Worm (Caenorhabditis elegans) whole organism, young adult: ENCODE data around the gene anmt-2.

ENCODE experiments used
- akir-1 ChIP-seq: fragments of 200-800 bp; sonication (Bioruptor generic); optimal IDR thresholded peaks from 2 replicates; lab custom pipeline; 2018; ENCODE audit warnings: mild to moderate bottlenecking, missing genetic modification characterization, moderate library complexity, missing compliant biosample characterization
- lin-26 ChIP-seq: fragments of 200-800 bp; sonication (Bioruptor generic); IDR thresholded peaks from 2 replicates; pipeline ENCODE4 v1.3.6; 2022; ENCODE audit warnings: missing genetic modification reagents, missing genetic modification characterization, missing compliant biosample characterization
- snpc-4 ChIP-seq, 5 experiments: fragments of 150-350 bp in 1 of 5; sonication (generic microtip) in 4 of 5; optimal IDR thresholded peaks; 2 replicates each; lab custom pipeline; 2014 to 2018; ENCODE audit warnings: missing genetic modification characterization in 5 of 5, missing biosample characterization in 3 of 5, antibody characterized with exemption in 2 of 5, mild to moderate bottlenecking in 2 of 5, missing compliant biosample characterization in 2 of 5, missing genotype in 2 of 5, moderate library complexity in 2 of 5, missing genetic modification reagents in 1 of 5
- unc-62 ChIP-seq: fragments of 150-350 bp; optimal IDR thresholded peaks from 2 replicates; lab custom pipeline; 2014; ENCODE audit warnings: missing biosample characterization, missing genetic modification reagents, missing genetic modification characterization
- ztf-25 ChIP-seq: fragments of 200-800 bp; sonication (Bioruptor generic); IDR thresholded peaks from 2 replicates; pipeline ENCODE4 v1.3.6; 2022; ENCODE audit warnings: missing genetic modification reagents, missing genetic modification characterization, missing compliant biosample characterization

DNA sequence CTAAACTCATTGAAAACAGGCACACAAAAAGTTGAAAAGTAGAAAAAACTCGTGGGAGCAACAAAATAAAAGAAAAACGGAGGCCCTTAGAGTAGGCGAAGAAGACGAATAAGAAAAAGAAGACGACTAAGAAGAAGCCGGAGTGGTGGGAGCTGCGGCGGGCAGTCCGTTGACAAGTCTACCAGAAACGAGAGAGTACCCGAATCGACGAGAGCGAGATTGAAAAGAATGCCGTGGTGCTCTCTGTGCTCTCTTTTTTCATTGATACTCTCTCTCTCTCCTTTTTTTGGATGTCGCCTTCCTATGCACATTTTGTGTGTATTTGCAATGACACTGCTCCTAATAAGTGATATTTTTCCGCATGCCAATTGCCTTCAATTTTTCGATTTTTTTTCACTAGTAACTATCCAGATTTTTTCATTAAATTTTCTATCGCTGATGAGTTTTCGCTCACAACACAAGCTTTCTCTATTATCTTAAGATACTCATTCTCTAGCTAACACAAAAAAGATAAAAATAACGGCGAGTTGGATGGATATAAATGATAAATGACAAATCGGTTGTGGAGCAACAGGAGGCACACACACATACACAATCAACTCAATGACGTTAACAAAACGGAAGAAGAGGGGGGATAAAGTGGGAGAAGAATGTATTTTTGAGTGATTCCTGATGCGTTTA, 17.5 kb downstream of the anmt-2 start:
- TF ChIP-seq unc-62 (GFP tag; lab: Kevin White, UChicago) (no peak), snpc-4 (GFP tag; optimal IDR thresholded peaks at IDR 0.05; lab: Kevin White, UChicago) (no peak), snpc-4 (tag; optimal IDR thresholded peaks at IDR 0.05; lab: Kevin White, UChicago) (no peak), akir-1 (GFP tag; lab: Kevin White, UChicago) (no peak), lin-26 (GFP tag; lab: Robert Waterston, UW) (no peak), ztf-25 (GFP tag; lab: Robert Waterston, UW) (no peak)
